Worm (Caenorhabditis elegans) whole organism, mixed stage, embryonic: ENCODE measurements around the gene srt-11.

Experiments used
- M03D4.4 ChIP-seq: sonication (generic microtip); optimal IDR thresholded peaks from 2 replicates; lab custom pipeline; 2017; ENCODE audit warnings: mild to moderate bottlenecking, missing genetic modification characterization, missing compliant biosample characterization
- bed-3 ChIP-seq: fragments of 200-800 bp; sonication (Bioruptor generic); optimal IDR thresholded peaks from 3 replicates; lab custom pipeline; 2018; ENCODE audit warnings: mild to moderate bottlenecking, missing genetic modification characterization, moderate library complexity, missing compliant biosample characterization
- blmp-1 ChIP-seq: fragments of 150-350 bp; optimal IDR thresholded peaks from 2 replicates; lab custom pipeline; 2014; ENCODE audit warnings: missing biosample characterization, missing genetic modification characterization
- ceh-39 ChIP-seq: fragments of 150-350 bp; optimal IDR thresholded peaks from 2 replicates; lab custom pipeline; 2014; ENCODE audit warnings: missing biosample characterization, missing genetic modification characterization
- ceh-43 ChIP-seq: fragments of 200-800 bp; sonication (Bioruptor generic); optimal IDR thresholded peaks from 2 replicates; lab custom pipeline; 2018; ENCODE audit warnings: mild to moderate bottlenecking, missing genetic modification characterization, moderate library complexity, missing compliant biosample characterization
- ceh-83 ChIP-seq: fragments of 200-800 bp; sonication (Bioruptor generic); optimal IDR thresholded peaks from 2 replicates; lab custom pipeline; 2018; ENCODE audit warnings: mild to moderate bottlenecking, missing genetic modification characterization, missing compliant biosample characterization
- ces-1 ChIP-seq: fragments of 150-350 bp; optimal IDR thresholded peaks from 2 replicates; lab custom pipeline; 2014; ENCODE audit warnings: missing biosample characterization, missing genetic modification reagents, missing genetic modification characterization
- cnd-1 ChIP-seq: fragments of 200-800 bp; sonication (Bioruptor generic); optimal IDR thresholded peaks from 2 replicates; lab custom pipeline; 2018; ENCODE audit warnings: mild to moderate bottlenecking, missing genetic modification characterization, missing compliant biosample characterization
- drap-1 ChIP-seq: fragments of 200-800 bp; sonication (Bioruptor generic); optimal IDR thresholded peaks from 3 replicates; lab custom pipeline; 2018; ENCODE audit warnings: mild to moderate bottlenecking, missing genetic modification characterization, missing compliant biosample characterization
- elt-1 ChIP-seq: sonication (generic microtip); optimal IDR thresholded peaks from 2 replicates; lab custom pipeline; 2017; ENCODE audit warnings: missing genetic modification characterization, mild to moderate bottlenecking, missing compliant biosample characterization, antibody characterized with exemption, moderate library complexity, borderline replicate concordance; ENCODE audit not compliant: insufficient read depth
- elt-3 ChIP-seq: fragments of 150-350 bp; optimal IDR thresholded peaks from 2 replicates; lab custom pipeline; 2014; ENCODE audit warnings: missing biosample characterization, missing genetic modification characterization
- flh-1 ChIP-seq: fragments of 200-800 bp; sonication (Bioruptor generic); optimal IDR thresholded peaks from 2 replicates; lab custom pipeline; 2018; ENCODE audit warnings: mild to moderate bottlenecking, missing genetic modification characterization, moderate library complexity, missing compliant biosample characterization
- ham-2 ChIP-seq: fragments of 200-800 bp; sonication (Bioruptor generic); optimal IDR thresholded peaks from 2 replicates; lab custom pipeline; 2018; ENCODE audit warnings: mild to moderate bottlenecking, missing genetic modification characterization, missing compliant biosample characterization
- hlh-1 ChIP-seq: fragments of 150-350 bp; optimal IDR thresholded peaks from 2 replicates; lab custom pipeline; 2014; ENCODE audit warnings: missing biosample characterization, missing genetic modification reagents, missing genetic modification characterization
- lin-13 ChIP-seq: fragments of 150-350 bp; optimal IDR thresholded peaks from 2 replicates; lab custom pipeline; 2014; ENCODE audit warnings: missing biosample characterization, missing genetic modification characterization
- lin-32 ChIP-seq: fragments of 200-800 bp; sonication (Bioruptor generic); optimal IDR thresholded peaks from 2 replicates; lab custom pipeline; 2018; ENCODE audit warnings: mild to moderate bottlenecking, missing genetic modification characterization, missing compliant biosample characterization
- lsy-2 ChIP-seq: fragments of 150-350 bp; optimal IDR thresholded peaks from 2 replicates; lab custom pipeline; 2014; ENCODE audit warnings: missing biosample characterization, missing genetic modification characterization
- mab-5 ChIP-seq: fragments of 150-350 bp; optimal IDR thresholded peaks from 2 replicates; lab custom pipeline; 2014; ENCODE audit warnings: missing biosample characterization, missing genetic modification characterization
- mep-1 ChIP-seq: fragments of 150-350 bp; optimal IDR thresholded peaks from 2 replicates; lab custom pipeline; 2017; ENCODE audit warnings: missing biosample characterization, missing genetic modification reagents, missing genetic modification characterization, inconsistent platforms
- mls-2 ChIP-seq: sonication (generic microtip); optimal IDR thresholded peaks from 2 replicates; lab custom pipeline; 2016; ENCODE audit warnings: mild to moderate bottlenecking, missing genetic modification characterization, moderate library complexity, missing compliant biosample characterization
- nhr-12 ChIP-seq: fragments of 150-350 bp; optimal IDR thresholded peaks from 2 replicates; lab custom pipeline; 2014; ENCODE audit warnings: missing biosample characterization, missing genetic modification characterization
- nhr-2 ChIP-seq: fragments of 150-350 bp; optimal IDR thresholded peaks from 2 replicates; lab custom pipeline; 2014; ENCODE audit warnings: missing biosample characterization, missing genetic modification characterization
- nhr-237 ChIP-seq: fragments of 150-350 bp; optimal IDR thresholded peaks from 2 replicates; lab custom pipeline; 2014; ENCODE audit warnings: missing biosample characterization, missing genetic modification characterization
- nhr-28 ChIP-seq: fragments of 150-350 bp; optimal IDR thresholded peaks from 2 replicates; lab custom pipeline; 2014; ENCODE audit warnings: missing biosample characterization, missing genetic modification characterization
- nhr-76 ChIP-seq: sonication (generic microtip); optimal IDR thresholded peaks from 2 replicates; lab custom pipeline; 2017; ENCODE audit warnings: missing biosample characterization, missing genetic modification characterization
- pha-4 ChIP-seq: fragments of 150-350 bp; optimal IDR thresholded peaks from 2 replicates; lab custom pipeline; 2018; ENCODE audit warnings: missing biosample characterization, missing genetic modification reagents, missing genetic modification characterization
- sem-2 ChIP-seq: fragments of 200-800 bp; sonication (Bioruptor generic); optimal IDR thresholded peaks from 2 replicates; lab custom pipeline; 2018; ENCODE audit warnings: mild to moderate bottlenecking, missing genetic modification characterization, missing compliant biosample characterization
- snpc-4 ChIP-seq: fragments of 150-350 bp; optimal IDR thresholded peaks from 2 replicates; lab custom pipeline; 2014; ENCODE audit warnings: missing biosample characterization, missing genetic modification characterization
- sptf-1 ChIP-seq: sonication (generic microtip); optimal IDR thresholded peaks from 2 replicates; lab custom pipeline; 2017; ENCODE audit warnings: mild to moderate bottlenecking, missing genetic modification characterization, moderate library complexity, missing compliant biosample characterization
- tbx-8 ChIP-seq: fragments of 200-800 bp; sonication (Bioruptor generic); optimal IDR thresholded peaks from 2 replicates; lab custom pipeline; 2018; ENCODE audit warnings: mild to moderate bottlenecking, missing genetic modification characterization, moderate library complexity, missing compliant biosample characterization
- unc-120 ChIP-seq: sonication (generic microtip); optimal IDR thresholded peaks from 2 replicates; lab custom pipeline; 2017; ENCODE audit warnings: missing genetic modification characterization, missing compliant biosample characterization; ENCODE audit not compliant: poor library complexity, severe bottlenecking
- unc-39 ChIP-seq: fragments of 150-350 bp; optimal IDR thresholded peaks from 2 replicates; lab custom pipeline; 2014; ENCODE audit warnings: missing biosample characterization, missing genetic modification characterization
- unc-62 ChIP-seq: fragments of 150-350 bp; optimal IDR thresholded peaks from 2 replicates; lab custom pipeline; 2014; ENCODE audit warnings: missing biosample characterization, missing genetic modification reagents, missing genetic modification characterization
- zip-8 ChIP-seq: fragments of 150-350 bp; optimal IDR thresholded peaks from 2 replicates; lab custom pipeline; 2014; ENCODE audit warnings: missing biosample characterization, missing genetic modification characterization
- ztf-11 ChIP-seq: fragments of 150-350 bp; optimal IDR thresholded peaks from 2 replicates; lab custom pipeline; 2014; ENCODE audit warnings: missing biosample characterization, missing genetic modification characterization

Gene srt-11

ce11 chrII:14798047-14798522 lies 7.7 kb upstream of the srt-11 start, which contains the start of gene tbc-20:
tbc-20 (plus strand) TSS chrII:14798472.
- no peak for TF ChIP-seq drap-1 (GFP tag; lab: Kevin White, UChicago)
- no peak for TF ChIP-seq unc-120 (tag; lab: Kevin White, UChicago)
- no peak for TF ChIP-seq ceh-83 (GFP tag; lab: Kevin White, UChicago)
- no peak for TF ChIP-seq ztf-11 (tag; lab: Kevin White, UChicago)
- no peak for TF ChIP-seq mep-1 (tag; lab: Kevin White, UChicago)
- no peak for TF ChIP-seq nhr-2
- TF ChIP-seq sptf-1 (tag; lab: Kevin White, UChicago), result peak; percentile 46
- no peak for TF ChIP-seq unc-62 (GFP tag; lab: Kevin White, UChicago)
- TF ChIP-seq pha-4 (tag; lab: Kevin White, UChicago), result no peak
- no peak for TF ChIP-seq lin-13 (tag; lab: Kevin White, UChicago)
- no peak for TF ChIP-seq ces-1 (GFP tag; lab: Kevin White, UChicago)
- peak; percentile 29 for TF ChIP-seq lsy-2 (tag; lab: Kevin White, UChicago)
- no peak for TF ChIP-seq snpc-4
- TF ChIP-seq zip-8 (tag; lab: Kevin White, UChicago), result no peak
- TF ChIP-seq mab-5 (tag; lab: Kevin White, UChicago), result no peak
- no peak for TF ChIP-seq hlh-1 (tag; lab: Kevin White, UChicago)

- no peak for TF ChIP-seq blmp-1 (tag; lab: Kevin White, UChicago)
- TF ChIP-seq M03D4.4, result no peak
- TF ChIP-seq mab-5 (tag; lab: Kevin White, UChicago), result no peak
- TF ChIP-seq lsy-2 (tag; lab: Kevin White, UChicago), result no peak
- no peak for TF ChIP-seq tbx-8 (GFP tag; lab: Kevin White, UChicago)
- no peak for TF ChIP-seq nhr-28 (tag; lab: Kevin White, UChicago)
- no peak for TF ChIP-seq nhr-237 (tag; lab: Kevin White, UChicago)
- no peak for TF ChIP-seq unc-62 (GFP tag; lab: Kevin White, UChicago)
- no peak for TF ChIP-seq ceh-43 (GFP tag; lab: Kevin White, UChicago)
- no peak for TF ChIP-seq elt-1
- TF ChIP-seq hlh-1 (tag; lab: Kevin White, UChicago), result no peak
- no peak for TF ChIP-seq nhr-2
These were observed 6.4 kb upstream of the srt-11 start for ce11 chrII:14799367-14799766.

ce11 chrII:14801086-14801531 lies 4.7 kb upstream of the srt-11 start:
- no peak for TF ChIP-seq lin-13 (tag; lab: Kevin White, UChicago)
- peak; percentile 27 for TF ChIP-seq unc-120 (tag; lab: Kevin White, UChicago)
- TF ChIP-seq cnd-1 (tag; lab: Kevin White, UChicago), result peak; percentile 28
- TF ChIP-seq ceh-83 (GFP tag; lab: Kevin White, UChicago), result peak; percentile 71
- TF ChIP-seq tbx-8 (GFP tag; lab: Kevin White, UChicago), result peak; percentile 25
- no peak for TF ChIP-seq nhr-28 (tag; lab: Kevin White, UChicago)
- TF ChIP-seq, all 35 proteins: peak for 4

- TF ChIP-seq sptf-1 (tag; lab: Kevin White, UChicago) (peak; percentile 96), mep-1 (tag; lab: Kevin White, UChicago) (peak; percentile 88), ces-1 (GFP tag; lab: Kevin White, UChicago) (peak; percentile 60), blmp-1 (tag; lab: Kevin White, UChicago) (no peak), ceh-39 (peak; percentile 12), M03D4.4 (peak; percentile 93), unc-120 (tag; lab: Kevin White, UChicago) (peak; percentile 92), snpc-4 (no peak), nhr-12 (peak; percentile 22), hlh-1 (tag; lab: Kevin White, UChicago) (peak; percentile 0), sem-2 (GFP tag; lab: Kevin White, UChicago) (peak; percentile 75), pha-4 (tag; lab: Kevin White, UChicago) (peak; percentile 36), ceh-83 (GFP tag; lab: Kevin White, UChicago) (peak; percentile 94), unc-39 (tag; lab: Kevin White, UChicago) (peak; percentile 71), nhr-76 (tag; lab: Kevin White, UChicago) (peak; percentile 6), mls-2 (tag; lab: Kevin White, UChicago) (peak; percentile 97), nhr-28 (tag; lab: Kevin White, UChicago) (peak; percentile 29), lin-32 (GFP tag; lab: Kevin White, UChicago) (peak; percentile 89), ztf-11 (tag; lab: Kevin White, UChicago) (peak; percentile 14), lin-13 (tag; lab: Kevin White, UChicago) (peak; percentile 45), elt-1 (no peak), bed-3 (GFP tag; lab: Kevin White, UChicago) (peak; percentile 87), nhr-237 (tag; lab: Kevin White, UChicago) (peak; percentile 17), lsy-2 (tag; lab: Kevin White, UChicago) (peak; percentile 58), elt-3 (tag; lab: Kevin White, UChicago) (peak; percentile 23), cnd-1 (tag; lab: Kevin White, UChicago) (peak; percentile 95), zip-8 (tag; lab: Kevin White, UChicago) (peak; percentile 49), flh-1 (GFP tag; lab: Kevin White, UChicago) (peak; percentile 87), tbx-8 (GFP tag; lab: Kevin White, UChicago) (peak; percentile 93), unc-62 (GFP tag; lab: Kevin White, UChicago) (peak; percentile 63), mab-5 (tag; lab: Kevin White, UChicago) (no peak), ham-2 (GFP tag; lab: Kevin White, UChicago) (peak; percentile 86), ceh-43 (GFP tag; lab: Kevin White, UChicago) (peak; percentile 90), nhr-2 (peak; percentile 22), drap-1 (GFP tag; lab: Kevin White, UChicago) (peak; percentile 95)
These were observed 1.4 kb upstream of the srt-11 start, which contains the start of gene W01D2.3 for ce11 chrII:14804259-14804899. W01D2.3 (minus strand) TSS chrII:14804309.
